Worm (Caenorhabditis elegans): ENCODE measurements around the gene srw-118.

DNA sequence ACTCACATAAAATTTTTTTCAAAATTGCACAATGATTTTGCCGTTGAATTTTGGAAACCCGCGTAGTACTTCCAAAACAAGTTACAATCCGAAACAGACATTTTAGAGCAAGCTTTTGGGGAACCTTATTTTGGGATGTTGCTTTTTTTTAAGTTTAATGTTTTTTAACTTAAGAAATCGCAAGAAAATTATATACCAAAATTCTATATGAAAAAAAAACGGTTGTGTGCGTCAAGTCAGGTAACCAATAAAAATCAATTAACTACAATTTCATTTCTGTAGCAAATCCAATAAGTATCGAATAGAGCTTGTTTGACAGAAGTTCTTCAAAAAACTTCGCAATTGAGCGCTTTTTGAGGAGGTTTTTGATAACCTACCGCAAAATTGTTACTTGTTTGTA is 3.5 kb upstream of the srw-118 start, which contains the start of gene srw-117:
- TF ChIP-seq lin-15B (tag; optimal IDR thresholded peaks at IDR 0.05) = no peak
- no peak for TF ChIP-seq pha-4 (tag; optimal IDR thresholded peaks at IDR 0.05)
- TF ChIP-seq unc-62 (GFP tag; optimal IDR thresholded peaks at IDR 0.05) = no peak

Data from whole organism, L3 larva.